Fruit fly (Drosophila melanogaster) whole organism, embryonic: ENCODE data around the gene odd.

Source experiments
- CG12219 ChIP-seq: fragments of 200-800 bp; sonication (Bioruptor generic); optimal IDR thresholded peaks from 3 replicates; lab custom pipeline; 2018; ENCODE audit warnings: missing biosample characterization, mild to moderate bottlenecking, missing genetic modification characterization
- CG16815 ChIP-seq: fragments of 200-800 bp; sonication (Bioruptor generic); optimal IDR thresholded peaks from 3 replicates; lab custom pipeline; 2017; ENCODE audit warnings: missing biosample characterization, mild to moderate bottlenecking, missing genetic modification characterization
- Fer2 ChIP-seq: fragments of 200-800 bp; sonication (Bioruptor generic); optimal IDR thresholded peaks from 2 replicates; lab custom pipeline; 2018; ENCODE audit warnings: missing biosample characterization, mild to moderate bottlenecking, missing genetic modification characterization, moderate library complexity
- mirr ChIP-seq: fragments of 200-800 bp; sonication (Bioruptor generic); optimal IDR thresholded peaks from 3 replicates; lab custom pipeline; 2018; ENCODE audit warnings: missing biosample characterization, mild to moderate bottlenecking, missing genetic modification characterization
- tna ChIP-seq: fragments of 200-800 bp; sonication (Bioruptor generic); IDR thresholded peaks from 2 replicates; pipeline ENCODE4 v1.3.6; 2022; ENCODE audit warnings: missing biosample characterization, missing genetic modification characterization; ENCODE audit not compliant: partially characterized antibody

dm6 chr2L:3557471-3557870, 49.1 kb downstream of the odd start:
- TF ChIP-seq CG16815 (no peak), CG12219 (GFP tag; lab: Kevin White, UChicago) (no peak), mirr (GFP tag; lab: Kevin White, UChicago) (no peak), tna (GFP tag; lab: Robert Waterston, UW) (no peak), Fer2 (tag; lab: Kevin White, UChicago) (no peak)
